Fruit fly (Drosophila melanogaster) whole organism, prepupa: ENCODE data around the gene CG17129.

Experiments used
- CG10631 ChIP-seq: fragments of 200-800 bp; sonication (Bioruptor generic); optimal IDR thresholded peaks from 2 replicates; lab custom pipeline; 2016; ENCODE audit warnings: missing biosample characterization, missing genetic modification characterization
- CG10669 ChIP-seq: fragments of 200-800 bp; sonication (Bioruptor generic); optimal IDR thresholded peaks from 3 replicates; lab custom pipeline; 2018; ENCODE audit warnings: missing biosample characterization, mild to moderate bottlenecking, missing genetic modification characterization, moderate library complexity
- CG15336 ChIP-seq: fragments of 200-800 bp; sonication (Bioruptor generic); IDR thresholded peaks from 2 replicates; pipeline ENCODE4 v1.3.6; 2022; ENCODE audit warnings: missing biosample characterization, missing genetic modification characterization
- CG1621 ChIP-seq: fragments of 200-800 bp; sonication (Bioruptor generic); optimal IDR thresholded peaks from 3 replicates; lab custom pipeline; 2018; ENCODE audit warnings: missing biosample characterization, mild to moderate bottlenecking, missing genetic modification characterization
- CG16779 ChIP-seq: fragments of 200-800 bp; sonication (Bioruptor generic); optimal IDR thresholded peaks from 3 replicates; lab custom pipeline; 2017; ENCODE audit warnings: missing biosample characterization, mild to moderate bottlenecking, missing genetic modification characterization
- CG34406 ChIP-seq: fragments of 200-800 bp; sonication (Bioruptor generic); optimal IDR thresholded peaks from 3 replicates; lab custom pipeline; 2016; ENCODE audit warnings: missing biosample characterization, missing genetic modification characterization
- CG3919 ChIP-seq: fragments of 200-800 bp; sonication (Bioruptor generic); optimal IDR thresholded peaks from 3 replicates; lab custom pipeline; 2016; ENCODE audit warnings: missing biosample characterization, missing genetic modification characterization
- CG6792 ChIP-seq: fragments of 200-800 bp; sonication (Bioruptor generic); optimal IDR thresholded peaks from 3 replicates; lab custom pipeline; 2016; ENCODE audit warnings: missing biosample characterization, missing genetic modification characterization
- CG6808 ChIP-seq: fragments of 200-800 bp; sonication (Bioruptor generic); optimal IDR thresholded peaks from 3 replicates; lab custom pipeline; 2017; ENCODE audit warnings: missing biosample characterization, missing genetic modification characterization, mild to moderate bottlenecking, moderate library complexity, missing genetic modification reagents
- CG7368 ChIP-seq: fragments of 200-800 bp; sonication (Bioruptor generic); optimal IDR thresholded peaks from 3 replicates; lab custom pipeline; 2016; ENCODE audit warnings: missing biosample characterization, missing genetic modification characterization
- CG8319 ChIP-seq: fragments of 200-800 bp; sonication (Bioruptor generic); optimal IDR thresholded peaks from 3 replicates; lab custom pipeline; 2016; ENCODE audit warnings: missing biosample characterization, missing genetic modification characterization
- CG8632 ChIP-seq: fragments of 200-800 bp; sonication (Bioruptor generic); optimal IDR thresholded peaks from 3 replicates; lab custom pipeline; 2016; ENCODE audit warnings: missing biosample characterization, missing genetic modification characterization
- Eip75B ChIP-seq: fragments of 200-800 bp; sonication (Bioruptor generic); optimal IDR thresholded peaks from 3 replicates; lab custom pipeline; 2016; ENCODE audit warnings: missing biosample characterization, missing genetic modification characterization
- Eip93F ChIP-seq: fragments of 200-800 bp; sonication (Bioruptor generic); optimal IDR thresholded peaks from 2 replicates; lab custom pipeline; 2016; ENCODE audit warnings: missing biosample characterization, mild to moderate bottlenecking, missing genetic modification characterization
- Ets21C ChIP-seq: fragments of 200-800 bp; sonication (Bioruptor generic); optimal IDR thresholded peaks from 3 replicates; lab custom pipeline; 2016; ENCODE audit warnings: missing biosample characterization, missing genetic modification characterization
- Gug ChIP-seq: fragments of 200-800 bp; sonication (Bioruptor generic); IDR thresholded peaks from 2 replicates; pipeline ENCODE4 v1.3.6; 2022; ENCODE audit warnings: missing biosample characterization, missing genetic modification characterization
- Hr38 ChIP-seq: sonication (Bioruptor generic); optimal IDR thresholded peaks from 2 replicates; lab custom pipeline; 2016; ENCODE audit warnings: missing biosample characterization, missing genetic modification characterization
- Hr39 ChIP-seq: fragments of 200-800 bp; sonication (Bioruptor generic); optimal IDR thresholded peaks from 2 replicates; lab custom pipeline; 2016; ENCODE audit warnings: missing biosample characterization, missing genetic modification characterization
- Hr4 ChIP-seq: fragments of 200-800 bp; sonication (Bioruptor generic); optimal IDR thresholded peaks from 3 replicates; lab custom pipeline; 2016; ENCODE audit warnings: missing biosample characterization, missing genetic modification characterization
- Lpt ChIP-seq: fragments of 200-800 bp; sonication (Bioruptor generic); optimal IDR thresholded peaks from 3 replicates; lab custom pipeline; 2016; ENCODE audit warnings: missing biosample characterization, missing genetic modification characterization
- Met ChIP-seq: fragments of 200-800 bp; sonication (Bioruptor generic); optimal IDR thresholded peaks from 3 replicates; lab custom pipeline; 2016; ENCODE audit warnings: missing biosample characterization, missing genetic modification characterization
- Sox14 ChIP-seq: fragments of 200-800 bp; sonication (Bioruptor generic); optimal IDR thresholded peaks from 3 replicates; lab custom pipeline; 2016; ENCODE audit warnings: missing biosample characterization, missing genetic modification characterization
- achi ChIP-seq: fragments of 200-800 bp; sonication (Bioruptor generic); optimal IDR thresholded peaks from 3 replicates; lab custom pipeline; 2016; ENCODE audit warnings: missing biosample characterization, missing genetic modification characterization
- dac ChIP-seq: fragments of 200-800 bp; sonication (Bioruptor generic); optimal IDR thresholded peaks from 2 replicates; lab custom pipeline; 2017; ENCODE audit warnings: missing biosample characterization, mild to moderate bottlenecking, missing genetic modification characterization
- dsx ChIP-seq: fragments of 200-800 bp; optimal IDR thresholded peaks from 3 replicates; lab custom pipeline; 2019; ENCODE audit warnings: missing biosample characterization, mild to moderate bottlenecking, missing genetic modification characterization, moderate library complexity; ENCODE audit not compliant: poor library complexity, severe bottlenecking
- eg ChIP-seq: fragments of 200-800 bp; sonication (Bioruptor generic); IDR thresholded peaks from 3 replicates; pipeline ENCODE4 v1.3.6; 2022; ENCODE audit warnings: missing biosample characterization, missing genetic modification characterization
- esn ChIP-seq: fragments of 200-800 bp; sonication (Bioruptor generic); optimal IDR thresholded peaks from 2 replicates; lab custom pipeline; 2016; ENCODE audit warnings: missing biosample characterization, mild to moderate bottlenecking, missing genetic modification characterization, moderate library complexity
- fd59A ChIP-seq: fragments of 200-800 bp; sonication (Bioruptor generic); optimal IDR thresholded peaks from 2 replicates; lab custom pipeline; 2017; ENCODE audit warnings: missing biosample characterization, mild to moderate bottlenecking, missing genetic modification characterization, missing genetic modification reagents
- fkh ChIP-seq: fragments of 200-800 bp; sonication (Bioruptor generic); optimal IDR thresholded peaks from 3 replicates; lab custom pipeline; 2017; ENCODE audit warnings: missing biosample characterization, mild to moderate bottlenecking, missing genetic modification characterization, moderate library complexity
- net ChIP-seq: fragments of 200-800 bp; sonication (Bioruptor generic); optimal IDR thresholded peaks from 3 replicates; lab custom pipeline; 2016; ENCODE audit warnings: missing biosample characterization, missing genetic modification characterization
- pdm3 ChIP-seq: fragments of 200-800 bp; sonication (Bioruptor generic); optimal IDR thresholded peaks from 3 replicates; lab custom pipeline; 2016; ENCODE audit warnings: missing biosample characterization, missing genetic modification characterization
- salr ChIP-seq, 2 experiments: fragments of 200-800 bp; sonication (Bioruptor generic); optimal IDR thresholded peaks; 3 replicates each; lab custom pipeline; 2016 to 2018; ENCODE audit warnings: missing biosample characterization in 2 of 2, missing genetic modification characterization in 2 of 2, mild to moderate bottlenecking in 1 of 2
- ss ChIP-seq, 2 experiments: fragments of 200-800 bp; sonication (Bioruptor generic); optimal IDR thresholded peaks; 2 replicates in 1 of 2; 3 replicates in 1 of 2; lab custom pipeline; 2017 to 2018; ENCODE audit warnings: mild to moderate bottlenecking in 2 of 2, missing biosample characterization in 2 of 2, missing genetic modification characterization in 2 of 2, moderate library complexity in 1 of 2
- svp ChIP-seq: fragments of 200-800 bp; sonication (Bioruptor generic); peaks from one replicate; lab custom pipeline; 2016; ENCODE audit warnings: missing biosample characterization, missing genetic modification characterization
- topi ChIP-seq: fragments of 200-800 bp; sonication (Bioruptor generic); optimal IDR thresholded peaks from 3 replicates; lab custom pipeline; 2016; ENCODE audit warnings: missing biosample characterization, missing genetic modification characterization

CG17129 gene

dm6 chr3L:696404-697054 is 16.4 kb upstream of the CG17129 start (continued):
- peak; percentile 83 for TF ChIP-seq topi (GFP tag; lab: Kevin White, UChicago)
- peak; percentile 64 for TF ChIP-seq fkh (GFP tag; lab: Kevin White, UChicago)
- TF ChIP-seq dsx (GFP tag; lab: Kevin White, UChicago) = peak; percentile 96
- TF ChIP-seq ss (GFP tag; optimal IDR thresholded peaks at IDR 0.05; lab: Kevin White, UChicago) = peak; percentile 97 to 98
- TF ChIP-seq CG1621 = peak; percentile 95
- TF ChIP-seq CG16779 = peak; percentile 94
- peak; percentile 93 for TF ChIP-seq CG8632
- TF ChIP-seq CG8319 (GFP tag; lab: Kevin White, UChicago) = peak; percentile 89

- TF ChIP-seq Lpt (GFP tag; lab: Kevin White, UChicago) (no peak), fd59A (no peak), CG34406 (no peak), CG1621 (no peak), CG6808 (GFP tag; lab: Kevin White, UChicago) (no peak), Hr4 (GFP tag; lab: Kevin White, UChicago) (no peak), pdm3 (GFP tag; lab: Kevin White, UChicago) (no peak), dac (GFP tag; lab: Kevin White, UChicago) (no peak)
Observed at dm6 chr3L:695510-695909, 15.4 kb upstream of the CG17129 start.

- TF ChIP-seq CG10631 (GFP tag; lab: Kevin White, UChicago) (no peak), CG10669 (GFP tag; lab: Kevin White, UChicago) (no peak), Sox14 (GFP tag; lab: Kevin White, UChicago) (peak; percentile 45), esn (GFP tag; lab: Kevin White, UChicago) (no peak), CG3919 (GFP tag; lab: Kevin White, UChicago) (no peak), fkh (GFP tag; lab: Kevin White, UChicago) (peak; percentile 74), CG6792 (GFP tag; lab: Kevin White, UChicago) (no peak), achi (GFP tag; lab: Kevin White, UChicago) (no peak), salr (GFP tag; optimal IDR thresholded peaks at IDR 0.05; lab: Kevin White, UChicago) (no peak), eg (GFP tag; lab: Robert Waterston, UW) (no peak), net (no peak), Hr38 (GFP tag; lab: Kevin White, UChicago) (no peak)
Observed at dm6 chr3L:692699-693098, 12.6 kb upstream of the CG17129 start, which contains the start of gene Vti1a. TSS of gene Vti1a (minus strand) at chr3L:692919.

- no peak for TF ChIP-seq CG6808 (GFP tag; lab: Kevin White, UChicago)
- peak; percentile 24 for TF ChIP-seq svp (GFP tag; lab: Kevin White, UChicago)
- peak; percentile 45 for TF ChIP-seq Sox14 (GFP tag; lab: Kevin White, UChicago)
- no peak for TF ChIP-seq CG7368 (GFP tag; lab: Kevin White, UChicago)
Observed at dm6 chr3L:690031-690686, 10.0 kb upstream of the CG17129 start, which contains the start of the genes CG32483 and RabX6. TSS of gene CG32483 (minus strand) at chr3L:690081. TSS of gene RabX6 (plus strand) at chr3L:690517.

- TF ChIP-seq CG15336 (GFP tag; lab: Robert Waterston, UW) (no peak), CG6808 (GFP tag; lab: Kevin White, UChicago) (no peak), CG6792 (GFP tag; lab: Kevin White, UChicago) (no peak), topi (GFP tag; lab: Kevin White, UChicago) (no peak), dac (GFP tag; lab: Kevin White, UChicago) (no peak), Eip75B (no peak), Lpt (GFP tag; lab: Kevin White, UChicago) (no peak), esn (GFP tag; lab: Kevin White, UChicago) (no peak), CG16779 (no peak), Eip93F (GFP tag; lab: Kevin White, UChicago) (no peak), eg (GFP tag; lab: Robert Waterston, UW) (no peak), Met (GFP tag; lab: Kevin White, UChicago) (no peak), Hr39 (GFP tag; lab: Kevin White, UChicago) (no peak), Hr38 (GFP tag; lab: Kevin White, UChicago) (no peak), Gug (GFP tag; lab: Robert Waterston, UW) (no peak), Ets21C (GFP tag; lab: Kevin White, UChicago) (no peak)
Observed at dm6 chr3L:687858-688257, 7.7 kb upstream of the CG17129 start, which contains the start of gene hiro. TSS of gene hiro (minus strand) at chr3L:687958.
